Fruit fly (Drosophila melanogaster) whole organism, embryonic: Measurements from ENCODE around the gene CG6766.

ENCODE experiments used
- Asciz ChIP-seq: fragments of 200-800 bp; sonication (Bioruptor generic); optimal IDR thresholded peaks from 2 replicates; lab custom pipeline; 2017; ENCODE audit warnings: missing biosample characterization, mild to moderate bottlenecking, missing genetic modification characterization, missing genetic modification reagents
- B-H1 ChIP-seq: fragments of 200-800 bp; sonication (Bioruptor generic); IDR thresholded peaks from 3 replicates; pipeline ENCODE4 v1.3.6; 2022; ENCODE audit warnings: missing biosample characterization, missing genetic modification characterization
- BtbVII ChIP-seq: fragments of 200-800 bp; sonication (Bioruptor generic); optimal IDR thresholded peaks from 3 replicates; lab custom pipeline; 2017; ENCODE audit warnings: missing biosample characterization, mild to moderate bottlenecking, missing genetic modification characterization
- CG10321 ChIP-seq: fragments of 200-800 bp; sonication (Bioruptor generic); IDR thresholded peaks from 2 replicates; pipeline ENCODE4 v1.3.6; 2022; ENCODE audit warnings: missing biosample characterization, missing genetic modification characterization
- CG10543 ChIP-seq: fragments of 200-800 bp; sonication (Bioruptor generic); optimal IDR thresholded peaks from 3 replicates; lab custom pipeline; 2017; ENCODE audit warnings: missing biosample characterization, mild to moderate bottlenecking, missing genetic modification characterization, moderate library complexity
- CG1233 ChIP-seq: fragments of 200-800 bp; sonication (Bioruptor generic); optimal IDR thresholded peaks from 4 replicates; lab custom pipeline; 2018; ENCODE audit warnings: missing biosample characterization, mild to moderate bottlenecking, missing genetic modification characterization
- CG12659 ChIP-seq: fragments of 200-800 bp; sonication (Bioruptor generic); optimal IDR thresholded peaks from 3 replicates; lab custom pipeline; 2017; ENCODE audit warnings: mild to moderate bottlenecking, missing biosample characterization, missing genetic modification reagents, missing genetic modification characterization
- CG13624 ChIP-seq: fragments of 200-800 bp; sonication (Bioruptor generic); optimal IDR thresholded peaks from 2 replicates; lab custom pipeline; 2016; ENCODE audit warnings: missing biosample characterization, missing genetic modification characterization
- CG1603 ChIP-seq: fragments of 200-800 bp; sonication (Bioruptor generic); optimal IDR thresholded peaks from 2 replicates; lab custom pipeline; 2019; ENCODE audit warnings: missing biosample characterization, mild to moderate bottlenecking, missing genetic modification characterization, moderate library complexity
- CG17385 ChIP-seq: fragments of 200-800 bp; sonication (Bioruptor generic); optimal IDR thresholded peaks from 3 replicates; lab custom pipeline; 2018; ENCODE audit warnings: missing biosample characterization, mild to moderate bottlenecking, missing genetic modification characterization
- CG3838 ChIP-seq: fragments of 200-800 bp; sonication (Bioruptor generic); optimal IDR thresholded peaks from 3 replicates; lab custom pipeline; 2016; ENCODE audit warnings: missing biosample characterization, missing genetic modification characterization
- CG4282 ChIP-seq: fragments of 200-800 bp; sonication (Bioruptor generic); optimal IDR thresholded peaks from 2 replicates; lab custom pipeline; 2016; ENCODE audit warnings: missing biosample characterization, missing genetic modification characterization
- CG4328 ChIP-seq: fragments of 200-800 bp; sonication (Bioruptor generic); optimal IDR thresholded peaks from 3 replicates; lab custom pipeline; 2017; ENCODE audit warnings: missing biosample characterization, missing genetic modification reagents, missing genetic modification characterization
- CG4730 ChIP-seq: fragments of 200-800 bp; sonication (Bioruptor generic); IDR thresholded peaks from 2 replicates; pipeline ENCODE4 v1.3.6; 2022; ENCODE audit warnings: missing biosample characterization, missing genetic modification characterization
- CG5180 ChIP-seq: fragments of 200-800 bp; sonication (Bioruptor generic); optimal IDR thresholded peaks from 3 replicates; lab custom pipeline; 2017; ENCODE audit warnings: missing biosample characterization, missing genetic modification characterization, mild to moderate bottlenecking, moderate library complexity, missing genetic modification reagents
- CG6254 ChIP-seq: fragments of 200-800 bp; sonication (Bioruptor generic); optimal IDR thresholded peaks from 3 replicates; lab custom pipeline; 2017; ENCODE audit warnings: mild to moderate bottlenecking, missing biosample characterization, missing genetic modification reagents, missing genetic modification characterization
- CG6683 ChIP-seq: fragments of 200-800 bp; sonication (Bioruptor generic); optimal IDR thresholded peaks from 2 replicates; lab custom pipeline; 2017; ENCODE audit warnings: missing biosample characterization, mild to moderate bottlenecking, missing genetic modification characterization, missing genetic modification reagents
- CG6791 ChIP-seq: fragments of 200-800 bp; sonication (Bioruptor generic); IDR thresholded peaks from 3 replicates; pipeline ENCODE4 v1.3.6; 2022; ENCODE audit warnings: missing biosample characterization, missing genetic modification characterization; ENCODE audit not compliant: partially characterized antibody
- CG7987 ChIP-seq: fragments of 200-800 bp; sonication (Bioruptor generic); optimal IDR thresholded peaks from 2 replicates; lab custom pipeline; 2018; ENCODE audit warnings: missing biosample characterization, mild to moderate bottlenecking, missing genetic modification characterization, moderate library complexity
- Dip3 ChIP-seq: fragments of 200-800 bp; sonication (Bioruptor generic); optimal IDR thresholded peaks from 3 replicates; lab custom pipeline; 2016; ENCODE audit warnings: missing biosample characterization, missing genetic modification characterization
- Eip74EF ChIP-seq, 2 experiments: fragments of 200-800 bp in 1 of 2; fragments of >200 bp in 1 of 2; sonication (Bioruptor generic) in 1 of 2; optimal IDR thresholded peaks; 2 replicates each; lab custom pipeline; 2017 to 2019; ENCODE audit warnings: missing biosample characterization in 2 of 2, missing genetic modification characterization in 2 of 2, mild to moderate bottlenecking in 1 of 2, moderate library complexity in 1 of 2
- Ets65A ChIP-seq: fragments of 200-800 bp; sonication (Bioruptor generic); peaks from one replicate; lab custom pipeline; 2016; ENCODE audit warnings: missing biosample characterization, missing genetic modification characterization
- Hey ChIP-seq: fragments of 200-800 bp; sonication (Bioruptor generic); optimal IDR thresholded peaks from 3 replicates; lab custom pipeline; 2018; ENCODE audit warnings: missing biosample characterization, mild to moderate bottlenecking, missing genetic modification characterization
- Kr ChIP-seq: fragments of 200-800 bp; sonication (Bioruptor generic); optimal IDR thresholded peaks from 2 replicates; lab custom pipeline; 2017; ENCODE audit warnings: missing biosample characterization, mild to moderate bottlenecking, missing genetic modification characterization
- Myb ChIP-seq: fragments of 200-800 bp; sonication (Bioruptor generic); optimal IDR thresholded peaks from 2 replicates; lab custom pipeline; 2016; ENCODE audit warnings: missing biosample characterization, missing genetic modification characterization
- Stat92E ChIP-seq, 3 experiments: fragments of >200 bp in 2 of 3; fragments of 200-800 bp in 1 of 3; sonication (Bioruptor generic) in 1 of 3; optimal IDR thresholded peaks; 2 replicates each; lab custom pipeline; 2017 to 2019; ENCODE audit warnings: missing biosample characterization in 3 of 3, missing genetic modification characterization in 3 of 3, mild to moderate bottlenecking in 1 of 3, moderate library complexity in 1 of 3
- Trl ChIP-seq, 3 experiments: fragments of >200 bp in 2 of 3; fragments of 200-800 bp in 1 of 3; sonication (Bioruptor generic) in 1 of 3; optimal IDR thresholded peaks; 2 replicates in 1 of 3; 3 replicates in 2 of 3; lab custom pipeline; 2016 to 2017; ENCODE audit warnings: missing biosample characterization in 1 of 3, missing genetic modification characterization in 1 of 3
- ato ChIP-seq: fragments of 200-800 bp; sonication (Bioruptor generic); IDR thresholded peaks from 2 replicates; pipeline ENCODE4 v1.3.6; 2022; ENCODE audit warnings: missing biosample characterization, missing genetic modification characterization; ENCODE audit not compliant: partially characterized antibody
- bcd ChIP-seq: fragments of 200-800 bp; sonication (Bioruptor generic); optimal IDR thresholded peaks from 2 replicates; lab custom pipeline; 2017; ENCODE audit warnings: missing biosample characterization, mild to moderate bottlenecking, missing genetic modification characterization
- btn ChIP-seq: fragments of 200-800 bp; sonication (Bioruptor generic); optimal IDR thresholded peaks from 2 replicates; lab custom pipeline; 2016; ENCODE audit warnings: missing biosample characterization, missing genetic modification characterization
- cato ChIP-seq: fragments of 200-800 bp; sonication (Bioruptor generic); optimal IDR thresholded peaks from 2 replicates; lab custom pipeline; 2016; ENCODE audit warnings: missing biosample characterization, missing genetic modification characterization, borderline replicate concordance
- da ChIP-seq: fragments of 200-800 bp; sonication (Bioruptor generic); optimal IDR thresholded peaks from 2 replicates; lab custom pipeline; 2016; ENCODE audit warnings: missing biosample characterization, missing genetic modification characterization
- dpn ChIP-seq, 2 experiments: fragments of 200-800 bp; sonication (Bioruptor generic); optimal IDR thresholded peaks; 3 replicates each; lab custom pipeline; 2016; ENCODE audit warnings: missing biosample characterization in 2 of 2, missing genetic modification characterization in 2 of 2
- gem ChIP-seq: fragments of 200-800 bp; sonication (Bioruptor generic); optimal IDR thresholded peaks from 2 replicates; lab custom pipeline; 2019; ENCODE audit warnings: missing biosample characterization, mild to moderate bottlenecking, missing genetic modification characterization, moderate library complexity
- grau ChIP-seq: fragments of 200-800 bp; optimal IDR thresholded peaks from 3 replicates; lab custom pipeline; 2019; ENCODE audit warnings: missing biosample characterization, mild to moderate bottlenecking, missing genetic modification characterization, moderate library complexity
- knrl ChIP-seq: fragments of 200-800 bp; sonication (Bioruptor generic); IDR thresholded peaks from 3 replicates; pipeline ENCODE4 v1.3.6; 2022; ENCODE audit warnings: missing biosample characterization, missing genetic modification characterization; ENCODE audit not compliant: partially characterized antibody
- mirr ChIP-seq: fragments of 200-800 bp; sonication (Bioruptor generic); optimal IDR thresholded peaks from 3 replicates; lab custom pipeline; 2018; ENCODE audit warnings: missing biosample characterization, mild to moderate bottlenecking, missing genetic modification characterization
- pho ChIP-seq: fragments of 200-800 bp; sonication (Bioruptor generic); optimal IDR thresholded peaks from 2 replicates; lab custom pipeline; 2016; ENCODE audit warnings: missing biosample characterization, missing genetic modification characterization
- schlank ChIP-seq: fragments of 200-800 bp; sonication (Bioruptor generic); optimal IDR thresholded peaks from 2 replicates; lab custom pipeline; 2018; ENCODE audit warnings: missing biosample characterization, mild to moderate bottlenecking, missing genetic modification characterization
- sim ChIP-seq: fragments of 200-800 bp; sonication (Bioruptor generic); IDR thresholded peaks from 2 replicates; pipeline ENCODE4 v1.3.6; 2022; ENCODE audit warnings: missing biosample characterization, missing genetic modification characterization
- stwl ChIP-seq: fragments of 200-800 bp; sonication (Bioruptor generic); optimal IDR thresholded peaks from 3 replicates; lab custom pipeline; 2018; ENCODE audit warnings: missing biosample characterization, mild to moderate bottlenecking, missing genetic modification characterization, moderate library complexity
- tna ChIP-seq: fragments of 200-800 bp; sonication (Bioruptor generic); IDR thresholded peaks from 2 replicates; pipeline ENCODE4 v1.3.6; 2022; ENCODE audit warnings: missing biosample characterization, missing genetic modification characterization; ENCODE audit not compliant: partially characterized antibody
- trem ChIP-seq: fragments of 200-800 bp; optimal IDR thresholded peaks from 3 replicates; lab custom pipeline; 2019; ENCODE audit warnings: missing biosample characterization, mild to moderate bottlenecking, missing genetic modification characterization, moderate library complexity
- trh ChIP-seq: fragments of 200-800 bp; sonication (Bioruptor generic); optimal IDR thresholded peaks from 2 replicates; lab custom pipeline; 2016; ENCODE audit warnings: missing biosample characterization, missing genetic modification characterization
- twi ChIP-seq: fragments of 200-800 bp; optimal IDR thresholded peaks from 2 replicates; lab custom pipeline; 2019; ENCODE audit warnings: missing biosample characterization, mild to moderate bottlenecking, missing genetic modification characterization, moderate library complexity
- unpg ChIP-seq: fragments of 200-800 bp; sonication (Bioruptor generic); optimal IDR thresholded peaks from 3 replicates; lab custom pipeline; 2018; ENCODE audit warnings: missing biosample characterization, mild to moderate bottlenecking, missing genetic modification characterization, moderate library complexity
- zfh1 ChIP-seq: fragments of 200-800 bp; sonication (Bioruptor generic); IDR thresholded peaks from 3 replicates; pipeline ENCODE4 v1.3.6; 2022; ENCODE audit warnings: missing biosample characterization, missing genetic modification characterization

Gene CG6766

dm6 chr2L:12010100-12010876 lies 30.2 kb downstream of the CG6766 start (continued):
- TF ChIP-seq zfh1 (GFP tag; lab: Robert Waterston, UW) (no peak), trh (GFP tag; lab: Kevin White, UChicago) (no peak), grau (no peak), dpn (GFP tag; optimal IDR thresholded peaks at IDR 0.05; lab: Kevin White, UChicago) (no peak), CG1233 (no peak), tna (GFP tag; lab: Robert Waterston, UW) (no peak), CG6254 (GFP tag; lab: Kevin White, UChicago) (peak; percentile 46), Trl (optimal IDR thresholded peaks at IDR 0.05; lab: Kevin White, UChicago) (peak; percentile 6 to 48), Trl (GFP tag; optimal IDR thresholded peaks at IDR 0.05; lab: Kevin White, UChicago) (peak; percentile 6), CG17385 (GFP tag; lab: Kevin White, UChicago) (peak; percentile 96), stwl (peak; percentile 7), CG3838 (GFP tag; lab: Kevin White, UChicago) (peak; percentile 98), CG1603 (tag; lab: Kevin White, UChicago) (peak; percentile 27), da (GFP tag; lab: Kevin White, UChicago) (no peak), CG10543 (peak; percentile 96), CG12659 (GFP tag; lab: Kevin White, UChicago) (no peak), Dip3 (GFP tag; lab: Kevin White, UChicago) (no peak), CG10321 (GFP tag; lab: Robert Waterston, UW) (no peak), ato (no peak), mirr (GFP tag; lab: Kevin White, UChicago) (peak; percentile 73), CG4282 (GFP tag; lab: Kevin White, UChicago) (no peak), Hey (peak; percentile 34), pho (GFP tag; lab: Kevin White, UChicago) (peak; percentile 39), CG4328 (peak; percentile 51), CG7987 (peak; percentile 60), twi (tag; lab: Kevin White, UChicago) (peak; percentile 86), CG4730 (GFP tag; lab: Robert Waterston, UW) (no peak), CG5180 (peak; percentile 96), Ets65A (GFP tag; lab: Kevin White, UChicago) (no peak), gem (tag; lab: Kevin White, UChicago) (no peak), cato (GFP tag; lab: Kevin White, UChicago) (no peak), bcd (GFP tag; lab: Kevin White, UChicago) (peak; percentile 44), sim (GFP tag; lab: Robert Waterston, UW) (no peak), Stat92E (GFP tag; optimal IDR thresholded peaks at IDR 0.05; lab: Kevin White, UChicago) (peak in 1 of 3 experiments; percentile 13), BtbVII (peak; percentile 11), Eip74EF (GFP tag; optimal IDR thresholded peaks at IDR 0.05; lab: Kevin White, UChicago) (peak in 1 of 2 experiments; percentile 45), unpg (GFP tag; lab: Kevin White, UChicago) (no peak), schlank (tag; lab: Kevin White, UChicago) (no peak), btn (GFP tag; lab: Kevin White, UChicago) (no peak), CG6683 (peak; percentile 26), Myb (GFP tag; lab: Kevin White, UChicago) (no peak), B-H1 (GFP tag; lab: Robert Waterston, UW) (no peak), CG13624 (GFP tag; lab: Kevin White, UChicago) (peak; percentile 41), Kr (GFP tag; lab: Kevin White, UChicago) (peak; percentile 13), Asciz (GFP tag; lab: Kevin White, UChicago) (peak; percentile 12), CG6791 (GFP tag; lab: Robert Waterston, UW) (no peak), knrl (no peak), trem (peak; percentile 15)
